Worm (Caenorhabditis elegans): Measurements from ENCODE around the gene efa-6.

DNA sequence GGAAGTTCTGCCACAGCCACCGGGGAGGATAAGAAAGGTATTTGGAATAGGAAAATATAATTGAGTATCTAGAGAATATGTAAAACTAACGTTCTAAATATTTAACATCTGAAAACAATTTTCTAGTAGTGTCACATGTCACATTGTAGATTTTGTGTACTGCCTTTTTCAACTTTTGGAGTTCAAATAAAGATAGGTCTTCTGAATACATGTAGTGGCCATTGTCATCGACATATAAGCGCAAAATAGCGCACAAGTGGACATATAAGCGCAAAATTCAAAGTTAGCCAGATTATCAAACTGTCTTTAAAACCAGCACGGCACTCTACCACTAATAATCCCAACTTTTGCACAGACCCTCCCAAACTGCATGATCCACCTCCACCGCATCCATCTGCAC is 40.3 kb downstream of the efa-6 start:
- no peak for TF ChIP-seq fkh-4 (tag; optimal IDR thresholded peaks at IDR 0.05; ENCODE audit: borderline replicate concordance)
- TF ChIP-seq nhr-28 (tag; optimal IDR thresholded peaks at IDR 0.05), result no peak
- no peak for TF ChIP-seq aly-2 (tag; optimal IDR thresholded peaks at IDR 0.05)
- no peak for TF ChIP-seq nhr-71 (tag; optimal IDR thresholded peaks at IDR 0.05)
- no peak for TF ChIP-seq ztf-11 (tag; optimal IDR thresholded peaks at IDR 0.05)
- no peak for TF ChIP-seq fkh-10 (GFP tag; optimal IDR thresholded peaks at IDR 0.05)
- TF ChIP-seq aha-1 (tag; optimal IDR thresholded peaks at IDR 0.05), result no peak
- no peak for TF ChIP-seq sptf-1 (tag; optimal IDR thresholded peaks at IDR 0.05)
- TF ChIP-seq ceh-88 (GFP tag; IDR thresholded peaks at IDR 0.05), result no peak
- no peak for TF ChIP-seq rnt-1 (tag; optimal IDR thresholded peaks at IDR 0.05)
- no peak for TF ChIP-seq ceh-82 (tag; optimal IDR thresholded peaks at IDR 0.05)
- no peak for TF ChIP-seq fos-1 (tag; optimal IDR thresholded peaks at IDR 0.05)
